Fruit fly (Drosophila melanogaster): ENCODE data around the gene CG9109.

CG9109 gene

DNA sequence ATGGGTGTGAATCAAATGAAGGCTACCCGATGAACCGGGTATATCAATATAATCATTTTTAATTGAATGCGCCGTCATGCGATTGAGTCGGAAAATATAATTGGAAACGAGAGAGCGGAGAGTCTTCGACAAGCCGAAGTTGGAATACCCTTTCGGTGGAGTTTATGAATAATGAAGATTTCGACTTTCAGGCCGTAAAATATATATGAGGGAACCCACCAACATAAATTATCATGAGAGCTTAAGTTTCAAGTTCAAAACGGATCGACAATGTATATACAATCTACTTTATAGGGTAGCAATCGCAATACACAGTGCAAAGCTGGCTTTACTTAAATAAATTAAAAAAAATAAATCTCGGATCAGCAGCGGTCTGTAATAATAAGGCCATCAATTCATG is 2.4 kb downstream of the CG9109 start (continued):
- TF ChIP-seq Gug (GFP tag; IDR thresholded peaks at IDR 0.05) (peak; percentile 13; the same call in 1 of the 2 replicates), CG15336 (GFP tag; IDR thresholded peaks at IDR 0.05) (peak; percentile 49), CG34406 (GFP tag; optimal IDR thresholded peaks at IDR 0.05) (peak; percentile 19), topi (GFP tag; optimal IDR thresholded peaks at IDR 0.05) (peak; percentile 35), Blimp-1 (GFP tag; optimal IDR thresholded peaks at IDR 0.05) (no peak), CG9139 (GFP tag; optimal IDR thresholded peaks at IDR 0.05) (peak; percentile 9), cyc (GFP tag; optimal IDR thresholded peaks at IDR 0.05) (no peak), CG6792 (GFP tag; optimal IDR thresholded peaks at IDR 0.05) (peak; percentile 23), Lpt (GFP tag; optimal IDR thresholded peaks at IDR 0.05) (no peak), Smox (GFP tag; optimal IDR thresholded peaks at IDR 0.05) (no peak), acj6 (GFP tag; optimal IDR thresholded peaks at IDR 0.05) (peak; percentile 12), CG11294 (GFP tag; IDR thresholded peaks at IDR 0.05) (0 out of 2 replicates have a peak, but pooled peaks have one; percentile 7), CG7368 (GFP tag; optimal IDR thresholded peaks at IDR 0.05) (no peak), net (GFP tag; optimal IDR thresholded peaks at IDR 0.05) (peak; percentile 41), Eip93F (GFP tag; optimal IDR thresholded peaks at IDR 0.05) (no peak), fd59A (GFP tag; optimal IDR thresholded peaks at IDR 0.05) (peak; percentile 10), Hr39 (GFP tag; optimal IDR thresholded peaks at IDR 0.05) (peak; percentile 45), pdm3 (GFP tag; optimal IDR thresholded peaks at IDR 0.05) (peak; percentile 36), CG6808 (GFP tag; optimal IDR thresholded peaks at IDR 0.05) (peak; percentile 50), spab (GFP tag; optimal IDR thresholded peaks at IDR 0.05) (peak; percentile 49), eg (GFP tag; IDR thresholded peaks at IDR 0.05) (peak; percentile 59; the same call in 2 of the 3 replicates)

DNA sequence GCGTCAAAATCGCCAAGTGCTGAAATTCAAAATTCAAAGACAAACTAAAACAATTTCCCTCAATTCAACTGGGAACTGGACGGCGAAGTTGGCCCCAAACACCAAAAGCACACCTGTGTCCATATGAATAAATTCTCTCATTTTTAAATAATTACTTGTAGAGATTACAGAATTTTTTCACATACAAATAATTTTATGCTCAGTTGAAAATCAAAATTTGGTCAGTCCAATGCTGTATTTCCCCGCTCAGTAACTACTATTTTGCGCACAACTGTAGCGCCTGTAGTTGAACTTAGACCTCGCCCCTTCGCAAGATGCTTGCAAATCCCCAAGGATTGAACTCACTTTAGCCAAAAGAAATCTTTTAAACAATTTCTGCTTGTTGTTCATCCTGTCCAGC is 5.5 kb downstream of the CG9109 start:
- no peak for TF ChIP-seq cyc (GFP tag; optimal IDR thresholded peaks at IDR 0.05)
- peak; percentile 44; the same call in 2 of the 3 replicates for TF ChIP-seq CG8119 (GFP tag; IDR thresholded peaks at IDR 0.05)
- peak; percentile 34 for TF ChIP-seq Hr4 (GFP tag; optimal IDR thresholded peaks at IDR 0.05)
- TF ChIP-seq Eip78C (GFP tag): peak; percentile 47
- peak; percentile 44; the same call in 1 of the 2 replicates for TF ChIP-seq CG15336 (GFP tag; IDR thresholded peaks at IDR 0.05)
- TF ChIP-seq acj6 (GFP tag; optimal IDR thresholded peaks at IDR 0.05): peak; percentile 24
- no peak for TF ChIP-seq CG6854 (GFP tag; optimal IDR thresholded peaks at IDR 0.05)
- no peak for TF ChIP-seq Lpt (GFP tag; optimal IDR thresholded peaks at IDR 0.05)
- TF ChIP-seq CG3919 (GFP tag; optimal IDR thresholded peaks at IDR 0.05): peak; percentile 5
- no peak for TF ChIP-seq CG6792 (GFP tag; optimal IDR thresholded peaks at IDR 0.05)
- TF ChIP-seq CG31627 (GFP tag; optimal IDR thresholded peaks at IDR 0.05): peak; percentile 7
- TF ChIP-seq Sox14 (GFP tag; optimal IDR thresholded peaks at IDR 0.05): no peak
- peak; percentile 39; the same call in 1 of the 3 replicates for TF ChIP-seq eg (GFP tag; IDR thresholded peaks at IDR 0.05)
- peak; percentile 15 for TF ChIP-seq Hr39 (GFP tag; optimal IDR thresholded peaks at IDR 0.05)
- TF ChIP-seq Blimp-1 (GFP tag; optimal IDR thresholded peaks at IDR 0.05): no peak
- TF ChIP-seq esn (GFP tag; optimal IDR thresholded peaks at IDR 0.05): peak; percentile 1
- no peak for TF ChIP-seq spab (GFP tag; optimal IDR thresholded peaks at IDR 0.05)
- peak; percentile 18 for TF ChIP-seq achi (GFP tag; optimal IDR thresholded peaks at IDR 0.05)
- peak; percentile 2 for TF ChIP-seq pdm3 (GFP tag; optimal IDR thresholded peaks at IDR 0.05)
- TF ChIP-seq CG6808 (GFP tag; optimal IDR thresholded peaks at IDR 0.05): no peak
- TF ChIP-seq CG6163 (GFP tag; IDR thresholded peaks at IDR 0.05): peak; percentile 21; the same call in 1 of the 3 replicates
- TF ChIP-seq Ets96B (tag; optimal IDR thresholded peaks at IDR 0.05): no peak
- TF ChIP-seq lz (GFP tag; optimal IDR thresholded peaks at IDR 0.05): no peak
- TF ChIP-seq CG32006 (GFP tag; optimal IDR thresholded peaks at IDR 0.05): peak; percentile 37
- peak; percentile 74 for TF ChIP-seq svp (GFP tag)

DNA sequence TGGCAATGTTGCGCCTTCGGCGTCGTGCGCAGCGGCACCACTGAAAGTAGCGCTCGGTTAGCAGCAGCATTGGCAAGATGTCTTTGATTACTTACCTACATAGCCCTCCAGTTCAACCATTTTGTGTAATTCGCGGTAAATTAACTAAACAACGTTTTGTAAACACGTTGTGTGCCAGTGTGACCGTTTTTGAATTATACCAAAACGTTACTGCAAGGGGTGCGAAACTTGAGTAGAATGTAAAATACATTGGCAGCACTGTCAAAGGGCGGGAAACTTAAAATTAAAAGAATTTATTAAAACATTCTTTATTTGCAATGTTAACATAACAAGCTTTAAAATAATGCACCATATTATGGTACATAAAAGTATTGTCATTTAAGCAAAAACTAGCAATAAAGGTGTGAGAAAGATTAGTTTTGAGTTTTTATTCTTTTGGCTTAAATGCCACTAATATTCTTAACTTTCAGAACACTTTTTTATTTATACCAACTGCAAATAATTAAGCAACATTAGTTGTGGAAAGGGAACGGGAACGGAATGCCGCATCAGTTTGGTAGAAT is 9.8 kb downstream of the CG9109 start, which contains the start of gene CG9107:
Gene CG9107 (minus strand): TSS at position 195 of the 563 bp plus-strand sequence.
- no peak for TF ChIP-seq Hr39 (GFP tag; optimal IDR thresholded peaks at IDR 0.05)
- TF ChIP-seq fkh (GFP tag; optimal IDR thresholded peaks at IDR 0.05): peak; percentile 78
- peak; percentile 100 for TF ChIP-seq CG6808 (GFP tag; optimal IDR thresholded peaks at IDR 0.05)

Measured in whole organism, prepupa.